Worm (Caenorhabditis elegans): Measurements from ENCODE around the gene Y75B7AL.2.

ce11 chrV:1285657-1286123 lies 72.3 kb downstream of the Y75B7AL.2 start, which contains the start of gene tank-1:
- TF ChIP-seq nhr-77 (tag; optimal IDR thresholded peaks at IDR 0.05) (no peak), fkh-10 (GFP tag; optimal IDR thresholded peaks at IDR 0.05) (no peak), mdl-1 (tag; optimal IDR thresholded peaks at IDR 0.05) (no peak), nhr-25 (tag; optimal IDR thresholded peaks at IDR 0.05) (peak; percentile 74), egl-27 (tag; optimal IDR thresholded peaks at IDR 0.05) (no peak), jun-1 (tag; optimal IDR thresholded peaks at IDR 0.05) (no peak), nfya-1 (tag; optimal IDR thresholded peaks at IDR 0.05; ENCODE audit: insufficient read depth) (no peak), unc-62 (GFP tag; optimal IDR thresholded peaks at IDR 0.05) (no peak), snpc-4 (tag; optimal IDR thresholded peaks at IDR 0.05) (no peak), ceh-82 (tag; optimal IDR thresholded peaks at IDR 0.05) (no peak), ceh-9 (tag; optimal IDR thresholded peaks at IDR 0.05) (no peak), lin-39 (tag; optimal IDR thresholded peaks at IDR 0.05) (peak; percentile 14), nhr-11 (tag; optimal IDR thresholded peaks at IDR 0.05) (no peak), ama-1 (optimal IDR thresholded peaks at IDR 0.05) (no peak)
